Worm (Caenorhabditis elegans) whole organism, late embryonic: ENCODE measurements around the gene F46C3.7.

Experiments
- F13H6.1 ChIP-seq: sonication (generic microtip); optimal IDR thresholded peaks from 2 replicates; lab custom pipeline; 2016; ENCODE audit warnings: missing genetic modification characterization, missing compliant biosample characterization
- K02D7.2 ChIP-seq: sonication (generic microtip); optimal IDR thresholded peaks from 2 replicates; lab custom pipeline; 2017; ENCODE audit warnings: mild to moderate bottlenecking, missing genetic modification characterization, missing compliant biosample characterization
- ama-1 ChIP-seq: fragments of 150-350 bp; optimal IDR thresholded peaks from 2 replicates; lab custom pipeline; 2014
- ceh-45 ChIP-seq: fragments of 200-800 bp; sonication (Bioruptor generic); IDR thresholded peaks from 2 replicates; pipeline ENCODE4 v1.3.6; 2022; ENCODE audit warnings: missing genetic modification reagents, missing genetic modification characterization, missing compliant biosample characterization
- dmd-4 ChIP-seq: sonication (generic microtip); optimal IDR thresholded peaks from 2 replicates; lab custom pipeline; 2016; ENCODE audit warnings: borderline replicate concordance, missing genetic modification characterization, missing compliant biosample characterization
- fkh-10 ChIP-seq: fragments of 150-350 bp; optimal IDR thresholded peaks from 2 replicates; lab custom pipeline; 2014; ENCODE audit warnings: missing biosample characterization, missing genetic modification reagents, missing genetic modification characterization
- tbx-2 ChIP-seq: sonication (generic microtip); optimal IDR thresholded peaks from 2 replicates; lab custom pipeline; 2016; ENCODE audit warnings: missing genetic modification characterization, missing compliant biosample characterization
- unc-42 ChIP-seq: sonication (generic microtip); optimal IDR thresholded peaks from 2 replicates; lab custom pipeline; 2016; ENCODE audit warnings: missing genotype, missing genetic modification characterization, missing compliant biosample characterization
- unc-55 ChIP-seq: sonication (generic microtip); optimal IDR thresholded peaks from 2 replicates; lab custom pipeline; 2017; ENCODE audit warnings: missing biosample characterization, missing genetic modification reagents, missing genetic modification characterization
- unc-86 ChIP-seq: sonication (generic microtip); optimal IDR thresholded peaks from 2 replicates; lab custom pipeline; 2016; ENCODE audit warnings: missing genetic modification characterization, missing compliant biosample characterization

DNA sequence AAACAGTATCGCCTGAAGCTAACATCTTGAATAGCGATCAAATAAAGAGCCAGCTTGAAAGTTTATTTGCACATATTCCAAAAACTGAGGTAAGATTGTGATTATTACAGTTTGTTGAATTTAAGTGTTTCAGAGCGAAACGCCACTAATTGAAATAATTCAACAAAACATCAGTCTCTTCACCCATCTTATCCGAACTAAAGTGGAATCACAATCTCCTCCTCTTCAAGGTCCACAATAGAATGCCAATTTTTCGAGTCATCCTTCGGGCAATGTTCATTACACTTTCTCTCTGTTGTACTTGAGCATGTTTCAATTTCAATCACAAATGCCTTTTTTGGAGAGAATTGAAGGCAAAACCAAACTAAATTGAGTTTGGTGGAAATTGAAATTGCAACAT, 44.2 kb downstream of the F46C3.7 start:
- TF ChIP-seq F13H6.1 (tag; lab: Kevin White, UChicago) (no peak), fkh-10 (GFP tag; lab: Kevin White, UChicago) (no peak), ceh-45 (GFP tag; lab: Robert Waterston, UW) (no peak), ama-1 (lab: Kevin White, UChicago) (no peak), unc-55 (GFP tag; lab: Kevin White, UChicago) (no peak), unc-42 (tag; lab: Kevin White, UChicago) (no peak), unc-86 (tag; lab: Kevin White, UChicago) (no peak), dmd-4 (tag; lab: Kevin White, UChicago) (no peak), K02D7.2 (no peak), tbx-2 (no peak)
